Worm (Caenorhabditis elegans) whole organism, L4 larva: ENCODE results near the gene itr-1.

Source experiments
- aly-2 ChIP-seq: sonication (generic microtip); optimal IDR thresholded peaks from 2 replicates; lab custom pipeline; 2018; ENCODE audit warnings: missing biosample characterization, missing genetic modification characterization
- ceh-32 ChIP-seq: sonication (generic microtip); optimal IDR thresholded peaks from 2 replicates; lab custom pipeline; 2016; ENCODE audit warnings: mild to moderate bottlenecking, missing genetic modification characterization, missing compliant biosample characterization; ENCODE audit not compliant: poor library complexity
- daf-19 ChIP-seq: fragments of 200-800 bp; sonication (Bioruptor generic); conservative IDR thresholded peaks from 2 replicates; pipeline ENCODE4 v1.3.6; 2022; ENCODE audit warnings: missing genetic modification characterization, missing compliant biosample characterization
- skn-1 ChIP-seq: fragments of 150-350 bp; optimal IDR thresholded peaks from 2 replicates; lab custom pipeline; 2014; ENCODE audit warnings: missing biosample characterization, missing genetic modification characterization
- unc-130 ChIP-seq: sonication (generic microtip); optimal IDR thresholded peaks from 2 replicates; lab custom pipeline; 2016; ENCODE audit warnings: missing genetic modification reagents, missing genetic modification characterization, missing compliant biosample characterization
- unc-62 ChIP-seq, 3 experiments: fragments of 150-350 bp in 1 of 3; sonication (generic microtip); optimal IDR thresholded peaks in 2 of 3; peaks in 1 of 3; 1 replicate in 1 of 3; 2 replicates in 2 of 3; lab custom pipeline; 2014 to 2017; ENCODE audit warnings: missing biosample characterization in 3 of 3, missing genetic modification characterization in 3 of 3, missing genetic modification reagents in 3 of 3, missing genotype in 1 of 3

- TF ChIP-seq unc-130 (GFP tag; lab: Kevin White, UChicago) = no peak
- TF ChIP-seq unc-62 (GFP tag; optimal IDR thresholded peaks at IDR 0.05 in 1 of 2; lab: Kevin White, UChicago) = no peak
- no peak for TF ChIP-seq unc-62 (tag; optimal IDR thresholded peaks at IDR 0.05; lab: Kevin White, UChicago)
- no peak for TF ChIP-seq skn-1 (tag; lab: Kevin White, UChicago)
- TF ChIP-seq ceh-32 = no peak
- no peak for TF ChIP-seq aly-2
- TF ChIP-seq daf-19 (GFP tag; lab: Robert Waterston, UW) = no peak
Measured at ce11 chrIV:7722806-7723205, 47.8 kb downstream of the itr-1 start, which contains the start of gene C50F7.6.
